Fruit fly (Drosophila melanogaster): ENCODE results near the gene CG10866.

Gene CG10866

DNA sequence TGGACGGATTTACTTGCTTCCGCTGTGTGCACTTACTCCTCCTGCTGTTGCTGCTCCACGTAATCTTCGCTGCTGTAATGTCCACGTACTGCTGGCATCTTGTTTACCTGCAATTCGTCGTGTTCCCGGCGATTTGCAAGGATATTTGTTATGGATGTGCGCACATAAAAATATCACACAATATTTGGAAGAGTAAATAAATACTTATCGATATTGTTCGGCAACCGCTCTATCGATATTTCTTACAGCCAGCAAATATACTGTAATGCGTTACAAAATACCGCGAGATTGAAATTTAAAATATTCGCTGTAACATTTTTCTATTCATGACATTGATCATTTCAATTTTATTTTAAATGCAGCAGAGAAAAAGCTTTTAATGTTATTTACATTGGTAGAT lies at the start of gene CG10866:
Gene CG10866 (minus strand): TSS at position 187 of the 400 bp plus-strand sequence.
- TF ChIP-seq tai (GFP tag; optimal IDR thresholded peaks at IDR 0.05), result no peak

DNA sequence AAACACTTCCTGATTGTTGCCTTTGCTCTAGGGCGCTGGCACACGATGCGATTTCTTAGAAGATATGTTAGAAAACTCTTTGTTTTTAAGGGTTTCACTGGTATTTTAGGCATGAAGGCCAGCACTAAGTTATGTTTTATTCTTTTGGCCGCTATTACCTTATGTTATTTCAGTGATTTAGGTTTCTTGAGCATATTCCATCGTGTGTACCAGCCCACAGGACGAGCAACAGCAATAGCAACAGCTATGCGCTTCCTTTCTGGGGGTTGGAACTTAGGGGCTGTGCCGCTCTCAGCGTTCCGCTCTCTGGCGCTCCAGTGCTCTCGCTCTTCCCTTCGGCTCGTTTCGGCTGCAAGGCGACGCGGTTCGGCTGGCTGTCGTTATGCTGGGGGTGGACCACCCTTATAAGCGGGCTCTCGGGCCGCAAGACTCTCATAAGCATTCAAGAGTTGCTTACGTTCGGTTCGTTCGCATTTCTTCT lies 45.7 kb upstream of the CG10866 start, which contains the start of gene scrt:
Gene scrt (plus strand): TSS at position 431 of the 481 bp plus-strand sequence.
- peak; percentile 34 for TF ChIP-seq woc (GFP tag; optimal IDR thresholded peaks at IDR 0.05)
- TF ChIP-seq Dif (GFP tag; optimal IDR thresholded peaks at IDR 0.05; ENCODE audit: partially characterized antibody), result peak; percentile 62
- TF ChIP-seq Vsx2 (GFP tag; optimal IDR thresholded peaks at IDR 0.05; ENCODE audit: partially characterized antibody), result peak; percentile 66
- TF ChIP-seq h (GFP tag; optimal IDR thresholded peaks at IDR 0.05), result peak; percentile 4
- TF ChIP-seq GATAd (GFP tag; optimal IDR thresholded peaks at IDR 0.05), result no peak
- peak; percentile 53 for TF ChIP-seq sv (GFP tag; optimal IDR thresholded peaks at IDR 0.05)
- TF ChIP-seq foxo (GFP tag; optimal IDR thresholded peaks at IDR 0.05), result peak in 1 of 2 experiments; percentile 25
- peak; percentile 15 for TF ChIP-seq HLH106 (tag; optimal IDR thresholded peaks at IDR 0.05)
- no peak for TF ChIP-seq dsf (GFP tag; optimal IDR thresholded peaks at IDR 0.05; ENCODE audit: borderline replicate concordance)
- no peak for TF ChIP-seq CG9705 (GFP tag; optimal IDR thresholded peaks at IDR 0.05)
- no peak for TF ChIP-seq N (GFP tag; optimal IDR thresholded peaks at IDR 0.05)
- peak in 1 of 2 experiments; percentile 33 for TF ChIP-seq dl (GFP tag; optimal IDR thresholded peaks at IDR 0.05; ENCODE audit: insufficient read depth in 1 of 2, partially characterized antibody in 2 of 2)

DNA sequence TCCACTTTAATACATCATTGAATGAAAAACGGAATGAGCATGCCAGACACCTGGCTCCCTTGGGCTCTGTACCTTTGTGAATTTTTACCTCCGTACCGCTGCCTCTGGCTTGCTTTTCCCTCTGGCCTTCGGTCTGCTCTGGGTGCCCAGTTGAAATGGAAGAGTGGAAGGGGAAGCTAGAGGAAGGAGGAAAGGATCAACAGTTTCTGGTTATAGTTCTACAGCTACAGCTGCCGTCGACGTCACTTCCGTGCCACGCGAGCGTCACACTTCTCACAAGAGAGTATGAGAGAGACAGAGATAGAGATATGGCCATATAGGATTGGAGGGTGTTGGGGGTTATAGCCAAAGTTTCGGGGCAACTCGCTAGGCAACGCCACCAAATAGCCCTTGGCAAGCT lies 42.2 kb upstream of the CG10866 start:
- TF ChIP-seq Mio (GFP tag; optimal IDR thresholded peaks at IDR 0.05) (no peak), jim (GFP tag; optimal IDR thresholded peaks at IDR 0.05) (no peak), GATAd (GFP tag; optimal IDR thresholded peaks at IDR 0.05) (no peak), Vsx2 (GFP tag; optimal IDR thresholded peaks at IDR 0.05; ENCODE audit: partially characterized antibody) (no peak), br (GFP tag; optimal IDR thresholded peaks at IDR 0.05) (no peak), pan (optimal IDR thresholded peaks at IDR 0.05) (no peak), tai (GFP tag; optimal IDR thresholded peaks at IDR 0.05) (no peak), woc (GFP tag; optimal IDR thresholded peaks at IDR 0.05) (no peak), usp (GFP tag; optimal IDR thresholded peaks at IDR 0.05) (no peak), lola (GFP tag; optimal IDR thresholded peaks at IDR 0.05) (no peak), Dif (GFP tag; optimal IDR thresholded peaks at IDR 0.05; ENCODE audit: partially characterized antibody) (no peak), N (GFP tag; optimal IDR thresholded peaks at IDR 0.05) (no peak), sv (GFP tag; optimal IDR thresholded peaks at IDR 0.05) (no peak), Rel (GFP tag; optimal IDR thresholded peaks at IDR 0.05) (no peak), Rel (tag; optimal IDR thresholded peaks at IDR 0.05) (no peak), rgr (GFP tag; optimal IDR thresholded peaks at IDR 0.05) (no peak), CrebA (GFP tag; optimal IDR thresholded peaks at IDR 0.05; ENCODE audit: borderline replicate concordance) (no peak), dl (GFP tag; optimal IDR thresholded peaks at IDR 0.05; ENCODE audit: insufficient read depth in 1 of 2, partially characterized antibody in 2 of 2) (no peak), dsf (GFP tag; optimal IDR thresholded peaks at IDR 0.05; ENCODE audit: borderline replicate concordance) (no peak), sage (GFP tag; optimal IDR thresholded peaks at IDR 0.05) (no peak), Jra (GFP tag; optimal IDR thresholded peaks at IDR 0.05) (no peak)

DNA sequence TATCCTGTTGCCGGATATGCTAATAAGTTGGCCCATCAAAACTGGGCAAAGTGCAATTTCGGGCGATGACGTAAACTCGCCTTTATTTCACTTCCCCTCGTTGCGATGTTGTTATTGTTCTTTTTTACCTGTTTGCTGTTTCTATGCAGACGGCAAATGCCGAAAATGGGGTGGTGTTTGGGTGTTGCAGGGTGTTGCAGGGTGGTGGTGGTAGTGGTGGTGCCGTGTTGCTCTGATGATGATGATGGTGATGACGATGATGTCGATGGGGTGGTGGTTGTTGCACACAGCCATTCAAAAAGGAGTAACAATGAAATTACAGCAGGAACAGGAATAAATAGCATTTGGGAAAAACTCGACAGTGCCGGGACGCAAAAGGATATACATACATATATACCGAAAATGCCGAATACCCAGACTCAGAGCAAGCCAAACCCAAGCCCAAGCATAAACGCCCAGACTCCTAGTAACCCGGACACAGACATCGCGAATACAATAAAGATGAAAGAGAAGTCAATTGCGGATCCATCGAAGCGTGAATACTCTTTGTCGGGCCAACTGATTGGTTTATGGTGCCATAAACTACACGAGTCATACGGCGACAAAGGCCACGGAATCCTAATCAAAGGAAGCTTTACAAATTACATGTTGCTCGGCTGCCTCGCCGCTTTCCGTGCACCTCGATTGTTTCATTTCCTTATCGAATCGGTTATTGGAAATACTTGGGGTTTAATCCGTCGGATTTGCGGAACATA lies 41.1 kb upstream of the CG10866 start:
- TF ChIP-seq OdsH (GFP tag; optimal IDR thresholded peaks at IDR 0.05) (no peak), psq (GFP tag; optimal IDR thresholded peaks at IDR 0.05) (no peak), Dif (GFP tag; optimal IDR thresholded peaks at IDR 0.05; ENCODE audit: partially characterized antibody) (peak; percentile 31), Vsx2 (GFP tag; optimal IDR thresholded peaks at IDR 0.05; ENCODE audit: partially characterized antibody) (peak; percentile 52), HLH106 (tag; optimal IDR thresholded peaks at IDR 0.05) (no peak)

DNA sequence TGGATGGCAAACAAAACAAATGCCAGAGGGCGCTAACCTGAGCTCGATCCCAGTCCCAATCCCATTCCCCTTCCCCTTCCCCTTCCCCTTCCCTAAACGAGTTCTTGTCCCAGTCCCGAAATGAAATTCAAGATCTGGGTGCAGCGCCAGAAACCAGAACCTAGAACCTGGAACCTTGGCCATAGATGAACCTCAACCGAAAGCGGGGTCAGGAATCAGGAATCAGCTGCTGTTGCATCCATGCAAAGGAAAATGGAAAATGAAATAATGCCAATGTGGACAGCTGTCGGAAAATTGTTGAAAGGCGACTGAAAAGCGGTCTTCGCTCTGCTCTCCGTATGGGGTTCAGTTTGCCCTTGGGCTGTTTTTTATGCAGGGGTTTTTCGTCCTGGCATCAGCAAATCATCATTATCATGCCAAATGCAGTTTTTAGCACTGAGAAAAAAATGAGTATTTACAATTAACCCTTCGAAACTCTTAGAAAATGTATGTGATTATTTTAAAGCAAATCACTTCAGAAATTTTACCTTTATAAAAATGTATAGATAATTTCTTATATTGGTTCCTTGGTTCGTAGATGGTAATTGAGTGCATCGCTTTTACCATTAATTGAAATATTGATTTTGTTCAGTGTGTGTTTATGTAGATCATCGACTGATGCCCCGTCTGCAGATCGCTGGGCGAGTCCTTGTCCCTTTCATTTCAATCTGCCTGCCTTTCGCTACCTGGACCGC lies 40.0 kb upstream of the CG10866 start:
- TF ChIP-seq dsf (GFP tag; optimal IDR thresholded peaks at IDR 0.05; ENCODE audit: borderline replicate concordance), result no peak
- TF ChIP-seq N (GFP tag; optimal IDR thresholded peaks at IDR 0.05), result no peak
- no peak for TF ChIP-seq Hnf4 (GFP tag; optimal IDR thresholded peaks at IDR 0.05)
- TF ChIP-seq dl (GFP tag; optimal IDR thresholded peaks at IDR 0.05; ENCODE audit: insufficient read depth in 1 of 2, partially characterized antibody in 2 of 2), result no peak
- no peak for TF ChIP-seq sv (GFP tag; optimal IDR thresholded peaks at IDR 0.05)
- TF ChIP-seq Jra (GFP tag; optimal IDR thresholded peaks at IDR 0.05), result no peak
- no peak for TF ChIP-seq lola (GFP tag; optimal IDR thresholded peaks at IDR 0.05)
- TF ChIP-seq Dfd (GFP tag; optimal IDR thresholded peaks at IDR 0.05), result no peak
- TF ChIP-seq Abd-B (GFP tag; optimal IDR thresholded peaks at IDR 0.05), result no peak
- no peak for TF ChIP-seq brk (GFP tag; optimal IDR thresholded peaks at IDR 0.05)
- TF ChIP-seq foxo (GFP tag; optimal IDR thresholded peaks at IDR 0.05), result peak in 1 of 2 experiments; percentile 2
- no peak for TF ChIP-seq CrebA (GFP tag; optimal IDR thresholded peaks at IDR 0.05; ENCODE audit: borderline replicate concordance)
- TF ChIP-seq GATAd (GFP tag; optimal IDR thresholded peaks at IDR 0.05), result no peak
- TF ChIP-seq woc (GFP tag; optimal IDR thresholded peaks at IDR 0.05), result no peak
- peak; percentile 9 for TF ChIP-seq rgr (GFP tag; optimal IDR thresholded peaks at IDR 0.05)
- peak; percentile 4 for TF ChIP-seq OdsH (GFP tag; optimal IDR thresholded peaks at IDR 0.05)
- no peak for TF ChIP-seq fru (GFP tag; optimal IDR thresholded peaks at IDR 0.05)
- no peak for TF ChIP-seq jim (GFP tag; optimal IDR thresholded peaks at IDR 0.05)
- no peak for TF ChIP-seq CG32264 (GFP tag; optimal IDR thresholded peaks at IDR 0.05)
- TF ChIP-seq sage (GFP tag; optimal IDR thresholded peaks at IDR 0.05), result no peak
- no peak for TF ChIP-seq br (GFP tag; optimal IDR thresholded peaks at IDR 0.05)
- no peak for TF ChIP-seq Mio (GFP tag; optimal IDR thresholded peaks at IDR 0.05)
- TF ChIP-seq ey (GFP tag; optimal IDR thresholded peaks at IDR 0.05), result no peak
- TF ChIP-seq Rel (GFP tag; optimal IDR thresholded peaks at IDR 0.05), result no peak
- TF ChIP-seq Rel (tag; optimal IDR thresholded peaks at IDR 0.05), result no peak
- no peak for TF ChIP-seq usp (GFP tag; optimal IDR thresholded peaks at IDR 0.05)
- no peak for TF ChIP-seq Vsx2 (GFP tag; optimal IDR thresholded peaks at IDR 0.05; ENCODE audit: partially characterized antibody)
- TF ChIP-seq Dif (GFP tag; optimal IDR thresholded peaks at IDR 0.05; ENCODE audit: partially characterized antibody), result no peak
